Fruit fly (Drosophila melanogaster): ENCODE results near the gene Cpsf6.

Cpsf6 gene

DNA sequence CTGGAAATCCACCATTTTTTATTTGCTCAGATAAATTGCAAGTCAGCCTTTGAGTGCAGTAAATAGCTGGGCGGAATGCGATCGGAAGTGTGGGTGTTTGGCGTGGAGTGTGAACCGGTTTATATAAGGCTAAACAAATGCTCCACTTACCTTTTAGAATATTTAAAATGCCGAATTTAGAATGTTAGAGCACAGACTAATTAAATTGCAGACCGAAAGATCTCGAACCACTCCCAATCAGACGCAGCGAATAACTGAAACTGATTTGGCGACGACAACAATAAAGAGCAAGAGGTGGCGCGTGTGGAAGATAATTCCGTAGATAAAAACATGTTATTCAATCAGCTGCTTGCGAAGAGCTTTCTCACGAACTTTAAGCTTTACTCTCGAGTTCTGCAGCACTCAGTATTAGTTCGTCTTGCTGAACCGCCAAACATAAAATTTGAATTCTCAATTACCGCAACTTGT lies 45.4 kb upstream of the Cpsf6 start, which contains the start of gene Idh (continued):
- no peak for TF ChIP-seq Ets96B (tag; optimal IDR thresholded peaks at IDR 0.05)
- no peak for TF ChIP-seq CG9139 (GFP tag; optimal IDR thresholded peaks at IDR 0.05)
- TF ChIP-seq Gug (GFP tag; IDR thresholded peaks at IDR 0.05), result no peak
- no peak for TF ChIP-seq CG31627 (GFP tag; optimal IDR thresholded peaks at IDR 0.05)
- peak; percentile 12 for TF ChIP-seq CG6808 (GFP tag; optimal IDR thresholded peaks at IDR 0.05)
- TF ChIP-seq CG8319 (GFP tag; optimal IDR thresholded peaks at IDR 0.05), result no peak
- peak; percentile 18 for TF ChIP-seq CG34406 (GFP tag; optimal IDR thresholded peaks at IDR 0.05)
- peak; percentile 84 for TF ChIP-seq svp (GFP tag)
- no peak for TF ChIP-seq acj6 (GFP tag; optimal IDR thresholded peaks at IDR 0.05)
- TF ChIP-seq CG8632 (GFP tag; optimal IDR thresholded peaks at IDR 0.05), result no peak
- TF ChIP-seq CG16779 (tag; optimal IDR thresholded peaks at IDR 0.05), result no peak
- TF ChIP-seq CG15336 (GFP tag; IDR thresholded peaks at IDR 0.05), result peak; percentile 50; the same call in 1 of the 2 replicates
- TF ChIP-seq spab (GFP tag; optimal IDR thresholded peaks at IDR 0.05), result no peak
- TF ChIP-seq Met (GFP tag; optimal IDR thresholded peaks at IDR 0.05), result peak; percentile 20
- no peak for TF ChIP-seq CG6792 (GFP tag; optimal IDR thresholded peaks at IDR 0.05)
- TF ChIP-seq CG3919 (GFP tag; optimal IDR thresholded peaks at IDR 0.05), result peak; percentile 17
- TF ChIP-seq ss (GFP tag; optimal IDR thresholded peaks at IDR 0.05), result peak in 1 of 2 experiments; percentile 32
- peak; percentile 17 for TF ChIP-seq Lpt (GFP tag; optimal IDR thresholded peaks at IDR 0.05)
- TF ChIP-seq fd85E (GFP tag; optimal IDR thresholded peaks at IDR 0.05), result no peak

DNA sequence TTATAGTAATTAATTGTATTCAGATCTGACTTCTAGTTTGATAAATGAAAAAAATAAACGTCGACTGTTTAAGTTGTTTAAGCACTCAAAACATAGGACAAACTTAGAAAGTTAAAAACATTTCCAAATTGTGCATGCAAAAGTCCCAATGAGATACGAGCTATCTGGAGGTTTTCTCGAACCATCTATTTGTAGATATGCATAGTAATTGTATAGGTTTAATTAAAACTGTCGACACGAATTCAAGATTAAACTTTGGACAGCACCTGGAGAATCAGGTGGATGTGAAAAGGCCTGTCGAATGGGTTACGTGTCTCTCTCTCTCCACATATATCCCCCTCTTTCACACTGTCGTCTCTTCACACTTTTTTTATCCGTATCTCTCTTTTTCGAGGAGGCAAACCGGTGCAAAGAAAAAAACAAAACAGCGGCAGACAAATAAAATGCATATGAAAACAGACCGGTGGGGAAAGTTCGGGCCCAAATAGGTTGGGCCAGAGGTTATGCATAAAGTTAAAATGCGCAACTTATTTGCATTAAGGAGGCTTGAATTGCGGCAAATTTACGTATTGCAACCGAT lies 44.9 kb upstream of the Cpsf6 start:
- TF ChIP-seq fd59A (GFP tag; optimal IDR thresholded peaks at IDR 0.05), result peak; percentile 10
- peak; percentile 8; the same call in 1 of the 2 replicates for TF ChIP-seq CG11294 (GFP tag; IDR thresholded peaks at IDR 0.05)
- TF ChIP-seq CG31627 (GFP tag; optimal IDR thresholded peaks at IDR 0.05), result no peak
- TF ChIP-seq Hr38 (GFP tag; optimal IDR thresholded peaks at IDR 0.05), result no peak
- peak; percentile 48 for TF ChIP-seq CG1621 (tag; optimal IDR thresholded peaks at IDR 0.05)
- TF ChIP-seq CG8632 (GFP tag; optimal IDR thresholded peaks at IDR 0.05), result no peak
- TF ChIP-seq CG16779 (tag; optimal IDR thresholded peaks at IDR 0.05), result peak; percentile 6
- TF ChIP-seq Gug (GFP tag; IDR thresholded peaks at IDR 0.05), result no peak
- TF ChIP-seq CG6808 (GFP tag; optimal IDR thresholded peaks at IDR 0.05), result peak; percentile 78
- no peak for TF ChIP-seq CG11902 (GFP tag; optimal IDR thresholded peaks at IDR 0.05)
- TF ChIP-seq ss (GFP tag; optimal IDR thresholded peaks at IDR 0.05), result peak; percentile 78 to 89
- TF ChIP-seq lz (GFP tag; optimal IDR thresholded peaks at IDR 0.05), result no peak
- no peak for TF ChIP-seq net (GFP tag; optimal IDR thresholded peaks at IDR 0.05)
- no peak for TF ChIP-seq Blimp-1 (GFP tag; optimal IDR thresholded peaks at IDR 0.05)
- no peak for TF ChIP-seq svp (GFP tag)
- TF ChIP-seq OdsH (GFP tag; optimal IDR thresholded peaks at IDR 0.05), result no peak
- no peak for TF ChIP-seq Eip75B (GFP tag; optimal IDR thresholded peaks at IDR 0.05)
- no peak for TF ChIP-seq cyc (GFP tag; optimal IDR thresholded peaks at IDR 0.05)
- peak; percentile 47 for TF ChIP-seq Ets96B (tag; optimal IDR thresholded peaks at IDR 0.05)
- no peak for TF ChIP-seq achi (GFP tag; optimal IDR thresholded peaks at IDR 0.05)
- TF ChIP-seq acj6 (GFP tag; optimal IDR thresholded peaks at IDR 0.05), result no peak
- peak; percentile 84 for TF ChIP-seq CG6276 (GFP tag; optimal IDR thresholded peaks at IDR 0.05)
- TF ChIP-seq CG4318 (GFP tag; optimal IDR thresholded peaks at IDR 0.05), result no peak
- TF ChIP-seq Lpt (GFP tag; optimal IDR thresholded peaks at IDR 0.05), result peak; percentile 26
- TF ChIP-seq CG8119 (GFP tag; IDR thresholded peaks at IDR 0.05), result peak; percentile 61; the same call in 2 of the 3 replicates
- TF ChIP-seq CG34406 (GFP tag; optimal IDR thresholded peaks at IDR 0.05), result no peak
- no peak for TF ChIP-seq Hr39 (GFP tag; optimal IDR thresholded peaks at IDR 0.05)
- TF ChIP-seq Ets21C (GFP tag; optimal IDR thresholded peaks at IDR 0.05), result no peak
- peak; percentile 44 for TF ChIP-seq CG32006 (GFP tag; optimal IDR thresholded peaks at IDR 0.05)
- TF ChIP-seq CG7368 (GFP tag; optimal IDR thresholded peaks at IDR 0.05), result peak; percentile 19
- no peak for TF ChIP-seq vri (GFP tag; optimal IDR thresholded peaks at IDR 0.05)
- TF ChIP-seq esn (GFP tag; optimal IDR thresholded peaks at IDR 0.05), result no peak
- no peak for TF ChIP-seq CG6854 (GFP tag; optimal IDR thresholded peaks at IDR 0.05)
- no peak for TF ChIP-seq Sox15 (GFP tag; optimal IDR thresholded peaks at IDR 0.05)
- no peak for TF ChIP-seq CG6792 (GFP tag; optimal IDR thresholded peaks at IDR 0.05)
- TF ChIP-seq salr (GFP tag; optimal IDR thresholded peaks at IDR 0.05), result peak; percentile 39 to 51
- peak; percentile 55; the same call in 2 of the 3 replicates for TF ChIP-seq eg (GFP tag; IDR thresholded peaks at IDR 0.05)
- no peak for TF ChIP-seq pdm3 (GFP tag; optimal IDR thresholded peaks at IDR 0.05)
- TF ChIP-seq CG15336 (GFP tag; IDR thresholded peaks at IDR 0.05), result no peak
- peak; percentile 20 for TF ChIP-seq dsx (GFP tag; optimal IDR thresholded peaks at IDR 0.05; ENCODE audit: poor library complexity, severe bottlenecking)
- TF ChIP-seq Smox (GFP tag; optimal IDR thresholded peaks at IDR 0.05), result no peak
- TF ChIP-seq spab (GFP tag; optimal IDR thresholded peaks at IDR 0.05), result peak; percentile 66
